Fruit fly (Drosophila melanogaster) whole organism, embryonic: ENCODE results near the gene ath.

Source experiments
- Antp ChIP-seq: fragments of 200-800 bp; sonication (Bioruptor generic); optimal IDR thresholded peaks from 3 replicates; lab custom pipeline; 2016; ENCODE audit warnings: missing biosample characterization, missing genetic modification characterization
- B-H2 ChIP-seq: fragments of 200-800 bp; sonication (Bioruptor generic); optimal IDR thresholded peaks from 2 replicates; lab custom pipeline; 2018; ENCODE audit warnings: missing biosample characterization, mild to moderate bottlenecking, missing genetic modification characterization
- BtbVII ChIP-seq: fragments of 200-800 bp; sonication (Bioruptor generic); optimal IDR thresholded peaks from 3 replicates; lab custom pipeline; 2017; ENCODE audit warnings: missing biosample characterization, mild to moderate bottlenecking, missing genetic modification characterization
- CG10321 ChIP-seq: fragments of 200-800 bp; sonication (Bioruptor generic); IDR thresholded peaks from 2 replicates; pipeline ENCODE4 v1.3.6; 2022; ENCODE audit warnings: missing biosample characterization, missing genetic modification characterization
- CG11085 ChIP-seq: fragments of 200-800 bp; sonication (Bioruptor generic); IDR thresholded peaks from 2 replicates; pipeline ENCODE4 v1.3.6; 2022; ENCODE audit warnings: missing biosample characterization, missing genetic modification characterization
- CG12659 ChIP-seq: fragments of 200-800 bp; sonication (Bioruptor generic); optimal IDR thresholded peaks from 3 replicates; lab custom pipeline; 2017; ENCODE audit warnings: mild to moderate bottlenecking, missing biosample characterization, missing genetic modification reagents, missing genetic modification characterization
- CG14710 ChIP-seq: fragments of 200-800 bp; sonication (Bioruptor generic); optimal IDR thresholded peaks from 3 replicates; lab custom pipeline; 2019; ENCODE audit warnings: missing biosample characterization, mild to moderate bottlenecking, missing genetic modification characterization, moderate library complexity
- CG15601 ChIP-seq: fragments of 200-800 bp; sonication (Bioruptor generic); optimal IDR thresholded peaks from 3 replicates; lab custom pipeline; 2019; ENCODE audit warnings: missing biosample characterization, mild to moderate bottlenecking, missing genetic modification characterization, moderate library complexity
- CG1603 ChIP-seq: fragments of 200-800 bp; sonication (Bioruptor generic); optimal IDR thresholded peaks from 2 replicates; lab custom pipeline; 2019; ENCODE audit warnings: missing biosample characterization, mild to moderate bottlenecking, missing genetic modification characterization, moderate library complexity
- CG16779 ChIP-seq: fragments of 200-800 bp; sonication (Bioruptor generic); IDR thresholded peaks from 2 replicates; pipeline ENCODE4 v1.3.6; 2022; ENCODE audit warnings: missing biosample characterization, missing genetic modification characterization
- CG2199 ChIP-seq: fragments of 200-800 bp; sonication (Bioruptor generic); IDR thresholded peaks from 3 replicates; pipeline ENCODE4 v1.3.6; 2022; ENCODE audit warnings: missing biosample characterization, missing genetic modification characterization
- CG2712 ChIP-seq: fragments of 200-800 bp; optimal IDR thresholded peaks from 3 replicates; lab custom pipeline; 2019; ENCODE audit warnings: missing biosample characterization, mild to moderate bottlenecking, missing genetic modification characterization, moderate library complexity
- CG30020 ChIP-seq: fragments of 200-800 bp; optimal IDR thresholded peaks from 2 replicates; lab custom pipeline; 2019; ENCODE audit warnings: missing biosample characterization, mild to moderate bottlenecking, missing genetic modification characterization, moderate library complexity
- CG32767 ChIP-seq: fragments of 200-800 bp; sonication (Bioruptor generic); IDR thresholded peaks from 2 replicates; pipeline ENCODE4 v1.3.6; 2022; ENCODE audit warnings: missing biosample characterization, missing genetic modification characterization
- CG3838 ChIP-seq: fragments of 200-800 bp; sonication (Bioruptor generic); optimal IDR thresholded peaks from 3 replicates; lab custom pipeline; 2016; ENCODE audit warnings: missing biosample characterization, missing genetic modification characterization
- CG3847 ChIP-seq: fragments of 200-800 bp; sonication (Bioruptor generic); IDR thresholded peaks from 2 replicates; pipeline ENCODE4 v1.3.6; 2022; ENCODE audit warnings: missing biosample characterization, missing genetic modification characterization
- CG4360 ChIP-seq: fragments of 200-800 bp; sonication (Bioruptor generic); IDR thresholded peaks from 2 replicates; pipeline ENCODE4 v1.3.6; 2022; ENCODE audit warnings: missing biosample characterization, missing genetic modification characterization
- CG4617 ChIP-seq: fragments of 200-800 bp; sonication (Bioruptor generic); optimal IDR thresholded peaks from 3 replicates; lab custom pipeline; 2016; ENCODE audit warnings: missing biosample characterization, missing genetic modification characterization, borderline replicate concordance
- CG4730 ChIP-seq: fragments of 200-800 bp; sonication (Bioruptor generic); IDR thresholded peaks from 2 replicates; pipeline ENCODE4 v1.3.6; 2022; ENCODE audit warnings: missing biosample characterization, missing genetic modification characterization
- CG6272 ChIP-seq: fragments of 200-800 bp; sonication (Bioruptor generic); IDR thresholded peaks from 2 replicates; pipeline ENCODE4 v1.3.6; 2022; ENCODE audit warnings: missing biosample characterization, missing genetic modification characterization
- CG6813 ChIP-seq: fragments of 200-800 bp; sonication (Bioruptor generic); optimal IDR thresholded peaks from 2 replicates; lab custom pipeline; 2017; ENCODE audit warnings: missing biosample characterization, missing genetic modification characterization, mild to moderate bottlenecking, moderate library complexity, missing genetic modification reagents
- CG8944 ChIP-seq: fragments of 200-800 bp; sonication (Bioruptor generic); optimal IDR thresholded peaks from 3 replicates; lab custom pipeline; 2016; ENCODE audit warnings: missing biosample characterization, missing genetic modification characterization
- CG9437 ChIP-seq: fragments of 200-800 bp; sonication (Bioruptor generic); optimal IDR thresholded peaks from 2 replicates; lab custom pipeline; 2018; ENCODE audit warnings: missing biosample characterization, mild to moderate bottlenecking, missing genetic modification characterization
- CG9609 ChIP-seq: fragments of 200-800 bp; sonication (Bioruptor generic); optimal IDR thresholded peaks from 3 replicates; lab custom pipeline; 2016; ENCODE audit warnings: missing biosample characterization, missing genetic modification characterization
- CoRest ChIP-seq: fragments of 200-800 bp; sonication (Bioruptor generic); optimal IDR thresholded peaks from 3 replicates; lab custom pipeline; 2018; ENCODE audit warnings: missing biosample characterization, mild to moderate bottlenecking, missing genetic modification characterization, moderate library complexity
- Dip2 ChIP-seq: fragments of 200-800 bp; sonication (Bioruptor generic); IDR thresholded peaks from 2 replicates; pipeline ENCODE4 v1.3.6; 2022; ENCODE audit warnings: missing biosample characterization, missing genetic modification characterization
- Ets97D ChIP-seq: fragments of 200-800 bp; sonication (Bioruptor generic); optimal IDR thresholded peaks from 3 replicates; lab custom pipeline; 2016; ENCODE audit warnings: missing biosample characterization, missing genetic modification characterization
- Gsc ChIP-seq: fragments of 200-800 bp; sonication (Bioruptor generic); IDR thresholded peaks from 2 replicates; pipeline ENCODE4 v1.3.6; 2022; ENCODE audit warnings: missing biosample characterization, missing genetic modification characterization
- Hr78 ChIP-seq, 2 experiments: fragments of 200-800 bp in 1 of 2; fragments of >200 bp in 1 of 2; sonication (Bioruptor generic) in 1 of 2; optimal IDR thresholded peaks; 2 replicates each; lab custom pipeline; 2017 to 2019; ENCODE audit warnings: missing biosample characterization in 2 of 2, missing genetic modification characterization in 2 of 2, mild to moderate bottlenecking in 1 of 2, moderate library complexity in 1 of 2
- MESR4 ChIP-seq: fragments of 200-800 bp; sonication (Bioruptor generic); optimal IDR thresholded peaks from 2 replicates; lab custom pipeline; 2018; ENCODE audit warnings: missing biosample characterization, mild to moderate bottlenecking, missing genetic modification characterization, moderate library complexity
- NC2α ChIP-seq: fragments of 200-800 bp; sonication (Bioruptor generic); optimal IDR thresholded peaks from 2 replicates; lab custom pipeline; 2016; ENCODE audit warnings: missing biosample characterization, missing genetic modification characterization
- Neu2 ChIP-seq: fragments of 200-800 bp; sonication (Bioruptor generic); optimal IDR thresholded peaks from 3 replicates; lab custom pipeline; 2016; ENCODE audit warnings: missing biosample characterization, missing genetic modification characterization, borderline replicate concordance
- Scr ChIP-seq: fragments of 200-800 bp; sonication (Bioruptor generic); IDR thresholded peaks from 2 replicates; pipeline ENCODE4 v1.3.6; 2022; ENCODE audit warnings: missing biosample characterization, missing genetic modification characterization; ENCODE audit not compliant: partially characterized antibody
- btn ChIP-seq: fragments of 200-800 bp; sonication (Bioruptor generic); optimal IDR thresholded peaks from 2 replicates; lab custom pipeline; 2016; ENCODE audit warnings: missing biosample characterization, missing genetic modification characterization
- caup ChIP-seq: fragments of 200-800 bp; sonication (Bioruptor generic); optimal IDR thresholded peaks from 3 replicates; lab custom pipeline; 2017; ENCODE audit warnings: missing biosample characterization, mild to moderate bottlenecking, missing genetic modification characterization, moderate library complexity; ENCODE audit not compliant: severe bottlenecking
- emc ChIP-seq: fragments of 200-800 bp; sonication (Bioruptor generic); optimal IDR thresholded peaks from 2 replicates; lab custom pipeline; 2016; ENCODE audit warnings: missing biosample characterization, missing genetic modification characterization
- eyg ChIP-seq: fragments of 200-800 bp; sonication (Bioruptor generic); optimal IDR thresholded peaks from 3 replicates; lab custom pipeline; 2016; ENCODE audit warnings: missing biosample characterization, missing genetic modification characterization
- gfzf ChIP-seq: fragments of 200-800 bp; sonication (Bioruptor generic); optimal IDR thresholded peaks from 2 replicates; lab custom pipeline; 2016; ENCODE audit warnings: missing biosample characterization, mild to moderate bottlenecking, missing genetic modification characterization, moderate library complexity
- luna ChIP-seq: fragments of 200-800 bp; sonication (Bioruptor generic); optimal IDR thresholded peaks from 2 replicates; lab custom pipeline; 2016; ENCODE audit warnings: missing biosample characterization, missing genetic modification characterization
- nerfin-1 ChIP-seq: fragments of 200-800 bp; sonication (Bioruptor generic); optimal IDR thresholded peaks from 3 replicates; lab custom pipeline; 2019; ENCODE audit warnings: missing biosample characterization, mild to moderate bottlenecking, missing genetic modification characterization, moderate library complexity
- odd ChIP-seq: fragments of 200-800 bp; sonication (Bioruptor generic); optimal IDR thresholded peaks from 2 replicates; lab custom pipeline; 2017; ENCODE audit warnings: missing biosample characterization, mild to moderate bottlenecking, missing genetic modification characterization
- pzg ChIP-seq: fragments of 200-800 bp; sonication (Bioruptor generic); optimal IDR thresholded peaks from 3 replicates; lab custom pipeline; 2018; ENCODE audit warnings: missing biosample characterization, mild to moderate bottlenecking, missing genetic modification characterization, moderate library complexity
- run ChIP-seq: fragments of 200-800 bp; sonication (Bioruptor generic); optimal IDR thresholded peaks from 3 replicates; lab custom pipeline; 2018; ENCODE audit warnings: missing biosample characterization, mild to moderate bottlenecking, missing genetic modification characterization
- sc ChIP-seq, 3 experiments: fragments of >200 bp in 2 of 3; fragments of 200-800 bp in 1 of 3; sonication (Bioruptor generic) in 1 of 3; optimal IDR thresholded peaks; 2 replicates in 2 of 3; 3 replicates in 1 of 3; lab custom pipeline; 2017; ENCODE audit warnings: mild to moderate bottlenecking in 1 of 3, missing biosample characterization in 1 of 3, missing genetic modification characterization in 1 of 3, missing genetic modification reagents in 1 of 3
- scrt ChIP-seq: fragments of 200-800 bp; sonication (Bioruptor generic); optimal IDR thresholded peaks from 2 replicates; lab custom pipeline; 2018; ENCODE audit warnings: missing biosample characterization, mild to moderate bottlenecking, missing genetic modification characterization, moderate library complexity
- sd ChIP-seq: fragments of 200-800 bp; sonication (Bioruptor generic); optimal IDR thresholded peaks from 3 replicates; lab custom pipeline; 2018; ENCODE audit warnings: missing biosample characterization, mild to moderate bottlenecking, missing genetic modification characterization, moderate library complexity
- trem ChIP-seq: fragments of 200-800 bp; optimal IDR thresholded peaks from 3 replicates; lab custom pipeline; 2019; ENCODE audit warnings: missing biosample characterization, mild to moderate bottlenecking, missing genetic modification characterization, moderate library complexity
- trh ChIP-seq: fragments of 200-800 bp; sonication (Bioruptor generic); optimal IDR thresholded peaks from 2 replicates; lab custom pipeline; 2016; ENCODE audit warnings: missing biosample characterization, missing genetic modification characterization
- vfl ChIP-seq: fragments of 200-800 bp; sonication (Bioruptor generic); optimal IDR thresholded peaks from 2 replicates; lab custom pipeline; 2016; ENCODE audit warnings: missing biosample characterization, missing genetic modification characterization

The ath gene

DNA sequence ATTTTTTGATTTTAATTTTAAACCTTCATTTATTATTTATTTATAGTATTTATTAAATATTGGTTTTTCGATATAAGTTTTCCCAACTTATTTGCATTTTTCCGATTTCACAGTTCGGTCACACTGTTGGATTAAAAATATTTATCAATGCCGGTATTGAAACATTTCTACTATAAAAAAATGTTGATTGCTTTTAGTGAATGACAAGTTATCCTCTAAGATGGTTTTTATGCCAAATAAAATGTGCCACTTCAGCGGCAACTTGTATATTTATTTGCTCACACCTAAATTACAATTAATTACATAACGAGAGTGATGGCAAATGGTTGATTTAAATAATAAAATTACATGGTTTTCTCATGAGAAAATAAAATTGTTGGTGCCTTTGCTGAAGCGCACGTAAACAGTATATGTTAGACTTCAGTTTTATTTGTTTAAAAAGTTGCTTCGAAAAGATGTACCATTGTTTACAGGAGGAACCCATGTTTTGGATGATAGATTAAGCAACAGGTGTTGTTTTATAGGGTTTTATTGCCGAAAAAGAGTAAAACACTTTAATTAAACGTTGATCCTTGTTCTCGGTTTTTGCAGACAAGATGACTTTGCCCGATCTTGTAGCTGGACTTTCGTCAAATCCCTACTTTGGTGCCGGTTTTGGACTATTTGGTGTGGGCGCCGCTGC is 11.7 kb downstream of the ath start, which contains the start of gene Bcs1 (continued):
- TF ChIP-seq Scr (GFP tag; lab: Robert Waterston, UW) (no peak), scrt (GFP tag; lab: Kevin White, UChicago) (peak; percentile 15), CG2712 (peak; percentile 19), nerfin-1 (tag; lab: Kevin White, UChicago) (peak; percentile 21), odd (GFP tag; lab: Kevin White, UChicago) (no peak), luna (GFP tag; lab: Kevin White, UChicago) (no peak), pzg (peak; percentile 25), CG10321 (GFP tag; lab: Robert Waterston, UW) (no peak), CG30020 (peak; percentile 69), CG9609 (GFP tag; lab: Kevin White, UChicago) (no peak), sc (optimal IDR thresholded peaks at IDR 0.05; lab: Kevin White, UChicago) (no peak), sc (GFP tag; optimal IDR thresholded peaks at IDR 0.05; lab: Kevin White, UChicago) (no peak), CoRest (tag; lab: Kevin White, UChicago) (no peak), CG12659 (GFP tag; lab: Kevin White, UChicago) (no peak), MESR4 (GFP tag; lab: Kevin White, UChicago) (peak; percentile 13), BtbVII (GFP tag; lab: Kevin White, UChicago) (no peak), sd (tag; lab: Kevin White, UChicago) (peak; percentile 27), CG32767 (no peak), Dip2 (GFP tag; lab: Robert Waterston, UW) (no peak), trh (GFP tag; lab: Kevin White, UChicago) (no peak), CG6813 (GFP tag; lab: Kevin White, UChicago) (no peak), run (tag; lab: Kevin White, UChicago) (no peak), CG2199 (no peak), btn (no peak), CG8944 (GFP tag; lab: Kevin White, UChicago) (no peak), CG4730 (GFP tag; lab: Robert Waterston, UW) (no peak), caup (no peak), CG11085 (GFP tag; lab: Robert Waterston, UW) (no peak), B-H2 (GFP tag; lab: Kevin White, UChicago) (no peak), Ets97D (GFP tag; lab: Kevin White, UChicago) (no peak), trem (tag; lab: Kevin White, UChicago) (peak; percentile 48), CG6272 (GFP tag; lab: Robert Waterston, UW) (no peak), CG4617 (GFP tag; lab: Kevin White, UChicago) (peak; percentile 8), Antp (GFP tag; lab: Kevin White, UChicago) (no peak), gfzf (GFP tag; lab: Kevin White, UChicago) (peak; percentile 57), CG3838 (no peak), Gsc (GFP tag; lab: Robert Waterston, UW) (no peak), CG1603 (tag; lab: Kevin White, UChicago) (no peak), CG4360 (no peak), CG16779 (GFP tag; lab: Robert Waterston, UW) (no peak), vfl (no peak), Neu2 (GFP tag; lab: Kevin White, UChicago) (no peak), CG3847 (GFP tag; lab: Robert Waterston, UW) (no peak), CG9437 (GFP tag; lab: Kevin White, UChicago) (no peak), emc (GFP tag; lab: Kevin White, UChicago) (no peak), CG15601 (tag; lab: Kevin White, UChicago) (peak; percentile 15), CG14710 (tag; lab: Kevin White, UChicago) (peak; percentile 15), Hr78 (GFP tag; optimal IDR thresholded peaks at IDR 0.05; lab: Kevin White, UChicago) (no peak), eyg (GFP tag; lab: Kevin White, UChicago) (no peak), NC2α (GFP tag; lab: Kevin White, UChicago) (no peak)
